Fruit fly (Drosophila melanogaster): Measurements from ENCODE around the gene Krn.

Krn gene

dm6 chr3L:17615838-17616237 lies 38.2 kb downstream of the Krn start:
- TF ChIP-seq bab1 (GFP tag; optimal IDR thresholded peaks at IDR 0.05) = no peak
- no peak for TF ChIP-seq cnc (optimal IDR thresholded peaks at IDR 0.05)
- TF ChIP-seq CG33017 (tag; optimal IDR thresholded peaks at IDR 0.05) = no peak
- no peak for TF ChIP-seq CG7101 (tag; optimal IDR thresholded peaks at IDR 0.05)
- no peak for TF ChIP-seq CG14711 (tag; optimal IDR thresholded peaks at IDR 0.05)
- no peak for TF ChIP-seq tj (GFP tag; optimal IDR thresholded peaks at IDR 0.05)
- no peak for TF ChIP-seq CG1620 (GFP tag; optimal IDR thresholded peaks at IDR 0.05)
- TF ChIP-seq CG5204 (GFP tag; optimal IDR thresholded peaks at IDR 0.05) = no peak

dm6 chr3L:17615286-17615685 lies 38.8 kb downstream of the Krn start:
- TF ChIP-seq CG14711 (tag; optimal IDR thresholded peaks at IDR 0.05) = no peak
- TF ChIP-seq tj (GFP tag; optimal IDR thresholded peaks at IDR 0.05) = peak; percentile 43

dm6 chr3L:17613972-17614384 lies 40.1 kb downstream of the Krn start:
- TF ChIP-seq tj (GFP tag; optimal IDR thresholded peaks at IDR 0.05) (peak; percentile 68), Hr96 (GFP tag; optimal IDR thresholded peaks at IDR 0.05) (no peak)

dm6 chr3L:17613292-17613734 lies 40.8 kb downstream of the Krn start:
- TF ChIP-seq CG1620 (GFP tag; optimal IDR thresholded peaks at IDR 0.05) (no peak), Mnt (GFP tag; optimal IDR thresholded peaks at IDR 0.05) (no peak), pad (GFP tag; optimal IDR thresholded peaks at IDR 0.05) (no peak), Crg-1 (GFP tag; optimal IDR thresholded peaks at IDR 0.05) (no peak), bab1 (GFP tag; optimal IDR thresholded peaks at IDR 0.05) (no peak), CG12768 (GFP tag; optimal IDR thresholded peaks at IDR 0.05) (no peak), CG7101 (tag; optimal IDR thresholded peaks at IDR 0.05) (no peak), toe (GFP tag; optimal IDR thresholded peaks at IDR 0.05) (no peak), tj (GFP tag; optimal IDR thresholded peaks at IDR 0.05) (no peak), cic (GFP tag; optimal IDR thresholded peaks at IDR 0.05) (no peak), CG14711 (tag; optimal IDR thresholded peaks at IDR 0.05) (no peak), cnc (optimal IDR thresholded peaks at IDR 0.05) (no peak), ovo (GFP tag; optimal IDR thresholded peaks at IDR 0.05) (no peak), kay (GFP tag; ENCODE audit: borderline replicate concordance) (no peak), CG33017 (tag; optimal IDR thresholded peaks at IDR 0.05) (no peak), CG11617 (GFP tag; optimal IDR thresholded peaks at IDR 0.05) (no peak), Hr96 (GFP tag; optimal IDR thresholded peaks at IDR 0.05) (no peak), CG5204 (GFP tag; optimal IDR thresholded peaks at IDR 0.05) (no peak)

dm6 chr3L:17611864-17612505 lies 42.1 kb downstream of the Krn start:
- TF ChIP-seq cnc (optimal IDR thresholded peaks at IDR 0.05) (no peak), CG14711 (tag; optimal IDR thresholded peaks at IDR 0.05) (no peak), CG33017 (tag; optimal IDR thresholded peaks at IDR 0.05) (peak; percentile 49), bab1 (GFP tag; optimal IDR thresholded peaks at IDR 0.05) (peak; percentile 8), ovo (GFP tag; optimal IDR thresholded peaks at IDR 0.05) (peak; percentile 75), CG11617 (GFP tag; optimal IDR thresholded peaks at IDR 0.05) (no peak), cic (GFP tag; optimal IDR thresholded peaks at IDR 0.05) (peak; percentile 88), Crg-1 (GFP tag; optimal IDR thresholded peaks at IDR 0.05) (peak; percentile 7), CG7045 (GFP tag; optimal IDR thresholded peaks at IDR 0.05) (peak; percentile 33), CG12768 (GFP tag; optimal IDR thresholded peaks at IDR 0.05) (peak; percentile 84), toe (GFP tag; optimal IDR thresholded peaks at IDR 0.05) (no peak), Clk (GFP tag; optimal IDR thresholded peaks at IDR 0.05) (peak; percentile 53), CG7101 (tag; optimal IDR thresholded peaks at IDR 0.05) (peak; percentile 29), CG1620 (GFP tag; optimal IDR thresholded peaks at IDR 0.05) (no peak), kay (GFP tag; ENCODE audit: borderline replicate concordance) (no peak), Mnt (GFP tag; optimal IDR thresholded peaks at IDR 0.05) (peak; percentile 97), Hr96 (GFP tag; optimal IDR thresholded peaks at IDR 0.05) (no peak), CG5204 (GFP tag; optimal IDR thresholded peaks at IDR 0.05) (no peak), tj (GFP tag; optimal IDR thresholded peaks at IDR 0.05) (peak; percentile 27), pad (GFP tag; optimal IDR thresholded peaks at IDR 0.05) (peak; percentile 30)

- TF ChIP-seq CG12768 (GFP tag; optimal IDR thresholded peaks at IDR 0.05) = no peak
- TF ChIP-seq CG1620 (GFP tag; optimal IDR thresholded peaks at IDR 0.05) = peak; percentile 2
- no peak for TF ChIP-seq Mnt (GFP tag; optimal IDR thresholded peaks at IDR 0.05)
- TF ChIP-seq CG11617 (GFP tag; optimal IDR thresholded peaks at IDR 0.05) = no peak
- no peak for TF ChIP-seq cnc (optimal IDR thresholded peaks at IDR 0.05)
- TF ChIP-seq CG7101 (tag; optimal IDR thresholded peaks at IDR 0.05) = no peak
- TF ChIP-seq tj (GFP tag; optimal IDR thresholded peaks at IDR 0.05) = no peak
- TF ChIP-seq pad (GFP tag; optimal IDR thresholded peaks at IDR 0.05) = peak; percentile 27
- TF ChIP-seq Clk (GFP tag; optimal IDR thresholded peaks at IDR 0.05) = no peak
- no peak for TF ChIP-seq CG5204 (GFP tag; optimal IDR thresholded peaks at IDR 0.05)
- no peak for TF ChIP-seq toe (GFP tag; optimal IDR thresholded peaks at IDR 0.05)
- TF ChIP-seq kay (GFP tag; ENCODE audit: borderline replicate concordance) = peak; percentile 49
- TF ChIP-seq CG14711 (tag; optimal IDR thresholded peaks at IDR 0.05) = peak; percentile 53
- TF ChIP-seq CG33017 (tag; optimal IDR thresholded peaks at IDR 0.05) = no peak
- TF ChIP-seq ovo (GFP tag; optimal IDR thresholded peaks at IDR 0.05) = no peak
- TF ChIP-seq bab1 (GFP tag; optimal IDR thresholded peaks at IDR 0.05) = peak; percentile 27
- no peak for TF ChIP-seq cic (GFP tag; optimal IDR thresholded peaks at IDR 0.05)
- TF ChIP-seq Crg-1 (GFP tag; optimal IDR thresholded peaks at IDR 0.05) = no peak
- TF ChIP-seq Hr96 (GFP tag; optimal IDR thresholded peaks at IDR 0.05) = no peak
- TF ChIP-seq CG7045 (GFP tag; optimal IDR thresholded peaks at IDR 0.05) = no peak
Measured at dm6 chr3L:17610896-17611711, 43.0 kb downstream of the Krn start.
